Fruit fly (Drosophila melanogaster): ENCODE results near the gene Atg8a.

Atg8a gene

dm6 chrX:10762959-10763883 is 4.9 kb downstream of the Atg8a start:
- TF ChIP-seq net (GFP tag; optimal IDR thresholded peaks at IDR 0.05) (no peak), CG6163 (GFP tag; IDR thresholded peaks at IDR 0.05) (peak; percentile 48; the same call in 1 of the 3 replicates), lz (GFP tag; optimal IDR thresholded peaks at IDR 0.05) (no peak), ss (GFP tag; optimal IDR thresholded peaks at IDR 0.05) (peak; percentile 25 to 55), Sox102F (GFP tag; optimal IDR thresholded peaks at IDR 0.05) (no peak), svp (GFP tag) (peak; percentile 67), Sox14 (GFP tag; optimal IDR thresholded peaks at IDR 0.05) (peak; percentile 48), Lpt (GFP tag; optimal IDR thresholded peaks at IDR 0.05) (no peak), vri (GFP tag; optimal IDR thresholded peaks at IDR 0.05) (peak; percentile 42), Hr39 (GFP tag; optimal IDR thresholded peaks at IDR 0.05) (no peak), acj6 (GFP tag; optimal IDR thresholded peaks at IDR 0.05) (no peak), CG8119 (GFP tag; IDR thresholded peaks at IDR 0.05) (no peak), CG6854 (GFP tag; optimal IDR thresholded peaks at IDR 0.05) (no peak), Smox (GFP tag; optimal IDR thresholded peaks at IDR 0.05) (no peak), Eip75B (GFP tag; optimal IDR thresholded peaks at IDR 0.05) (peak; percentile 23), Eip78C (GFP tag) (peak; percentile 69), CG16779 (tag; optimal IDR thresholded peaks at IDR 0.05) (peak; percentile 21), Met (GFP tag; optimal IDR thresholded peaks at IDR 0.05) (peak; percentile 22), fd59A (GFP tag; optimal IDR thresholded peaks at IDR 0.05) (no peak), topi (GFP tag; optimal IDR thresholded peaks at IDR 0.05) (no peak), achi (GFP tag; optimal IDR thresholded peaks at IDR 0.05) (no peak), CG34406 (GFP tag; optimal IDR thresholded peaks at IDR 0.05) (no peak), dsx (GFP tag; optimal IDR thresholded peaks at IDR 0.05; ENCODE audit: poor library complexity, severe bottlenecking) (peak; percentile 16), Hr38 (GFP tag; optimal IDR thresholded peaks at IDR 0.05) (no peak), CG11294 (GFP tag; IDR thresholded peaks at IDR 0.05) (no peak), CG11762 (GFP tag; optimal IDR thresholded peaks at IDR 0.05; ENCODE audit: insufficient read depth) (no peak), Blimp-1 (GFP tag; optimal IDR thresholded peaks at IDR 0.05) (no peak), CG6276 (GFP tag; optimal IDR thresholded peaks at IDR 0.05) (peak; percentile 29)

dm6 chrX:10762569-10762958 is 5.6 kb downstream of the Atg8a start:
- no peak for TF ChIP-seq Smox (GFP tag; optimal IDR thresholded peaks at IDR 0.05)
- TF ChIP-seq Hr38 (GFP tag; optimal IDR thresholded peaks at IDR 0.05), result no peak
- no peak for TF ChIP-seq CG10669 (GFP tag; optimal IDR thresholded peaks at IDR 0.05)
- no peak for TF ChIP-seq CG1621 (tag; optimal IDR thresholded peaks at IDR 0.05)
- TF ChIP-seq fd85E (GFP tag; optimal IDR thresholded peaks at IDR 0.05), result no peak
- TF ChIP-seq CG16779 (tag; optimal IDR thresholded peaks at IDR 0.05), result no peak
- no peak for TF ChIP-seq Eip78C (GFP tag)
- TF ChIP-seq CG7368 (GFP tag; optimal IDR thresholded peaks at IDR 0.05), result no peak
- TF ChIP-seq Gug (GFP tag; IDR thresholded peaks at IDR 0.05), result no peak
- no peak for TF ChIP-seq CG34406 (GFP tag; optimal IDR thresholded peaks at IDR 0.05)
- TF ChIP-seq Hr4 (GFP tag; optimal IDR thresholded peaks at IDR 0.05), result no peak
- no peak for TF ChIP-seq Hr39 (GFP tag; optimal IDR thresholded peaks at IDR 0.05)
- TF ChIP-seq CG11762 (GFP tag; optimal IDR thresholded peaks at IDR 0.05; ENCODE audit: insufficient read depth), result no peak
- TF ChIP-seq Sox15 (GFP tag; optimal IDR thresholded peaks at IDR 0.05), result no peak
- no peak for TF ChIP-seq net (GFP tag; optimal IDR thresholded peaks at IDR 0.05)

dm6 chrX:10757616-10758078 is 10.5 kb downstream of the Atg8a start, which contains the start of gene Rph:
Gene Rph, minus strand, starts transcription at chrX:10757666.
- no peak for TF ChIP-seq Ets21C (GFP tag; optimal IDR thresholded peaks at IDR 0.05)
- peak; percentile 10 for TF ChIP-seq achi (GFP tag; optimal IDR thresholded peaks at IDR 0.05)
- TF ChIP-seq CG32006 (GFP tag; optimal IDR thresholded peaks at IDR 0.05), result no peak
- TF ChIP-seq Eip75B (GFP tag; optimal IDR thresholded peaks at IDR 0.05), result no peak
- no peak for TF ChIP-seq CG3919 (GFP tag; optimal IDR thresholded peaks at IDR 0.05)
- peak; percentile 50 for TF ChIP-seq Eip78C (GFP tag)
- TF ChIP-seq fd59A (GFP tag; optimal IDR thresholded peaks at IDR 0.05), result no peak
- no peak for TF ChIP-seq Sox15 (GFP tag; optimal IDR thresholded peaks at IDR 0.05)
- peak; percentile 8 for TF ChIP-seq CG10631 (GFP tag; optimal IDR thresholded peaks at IDR 0.05)
